Fruit fly (Drosophila melanogaster) whole organism, adult: Measurements from ENCODE around the gene CG2964.

Source experiments
- CG7101 ChIP-seq: fragments of 200-800 bp; sonication (Bioruptor generic); optimal IDR thresholded peaks from 2 replicates; lab custom pipeline; 2018; ENCODE audit warnings: missing biosample characterization, mild to moderate bottlenecking, missing genetic modification characterization, moderate library complexity
- bab1 ChIP-seq: fragments of 200-800 bp; sonication (Bioruptor generic); optimal IDR thresholded peaks from 3 replicates; lab custom pipeline; 2019; ENCODE audit warnings: missing biosample characterization, mild to moderate bottlenecking, missing genetic modification characterization, moderate library complexity
- toe ChIP-seq: fragments of 200-800 bp; sonication (Bioruptor generic); optimal IDR thresholded peaks from 2 replicates; lab custom pipeline; 2016; ENCODE audit warnings: missing biosample characterization, missing genetic modification characterization

DNA sequence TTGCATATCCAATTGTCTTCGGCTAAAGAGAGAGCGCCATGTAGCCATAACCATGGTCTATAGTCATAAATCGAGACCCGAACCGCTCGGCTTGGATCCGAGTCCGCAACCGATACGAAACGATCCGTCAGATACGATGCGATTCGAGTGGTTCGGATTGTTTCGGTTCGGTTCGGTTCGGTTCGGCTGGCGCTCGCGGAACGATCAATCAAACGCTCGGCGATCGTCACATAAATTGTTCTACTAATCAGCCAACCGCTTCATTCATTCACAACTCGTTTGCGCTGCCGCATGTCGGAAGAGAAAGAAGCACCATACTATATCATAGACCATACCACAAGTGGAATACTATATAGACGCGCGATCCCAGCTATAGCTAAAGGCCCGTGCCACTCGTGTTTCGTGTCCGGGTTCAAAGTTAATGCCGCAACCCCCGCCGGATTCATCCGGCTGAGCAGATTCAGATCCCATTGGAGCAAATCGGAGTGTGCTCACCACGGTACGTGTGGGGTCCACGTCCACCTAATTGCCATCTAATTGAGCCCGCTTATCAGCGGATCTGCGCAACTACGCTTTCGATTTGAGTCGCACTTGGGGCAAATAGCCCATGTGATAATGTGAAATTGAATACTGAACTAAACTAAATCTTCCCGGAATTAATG is 4.1 kb upstream of the CG2964 start:
- TF ChIP-seq bab1 (peak; percentile 4), CG7101 (tag; lab: Kevin White, UChicago) (peak; percentile 17), toe (GFP tag; lab: Kevin White, UChicago) (peak; percentile 19)
